Fruit fly (Drosophila melanogaster) whole organism, embryonic: ENCODE data around the gene CG6168.

Experiments
- Awh ChIP-seq: fragments of 200-800 bp; sonication (Bioruptor generic); IDR thresholded peaks from 2 replicates; pipeline ENCODE4, ENCODE4 v1.3.6; 2022; ENCODE audit warnings: missing biosample characterization, missing genetic modification characterization
- Bdp1 ChIP-seq: fragments of 200-800 bp; sonication (Bioruptor generic); optimal IDR thresholded peaks from 3 replicates; lab custom pipeline; 2016; ENCODE audit warnings: missing biosample characterization, missing genetic modification characterization
- Blimp-1 ChIP-seq: fragments of 200-800 bp; sonication (Bioruptor generic); optimal IDR thresholded peaks from 3 replicates; lab custom pipeline; 2018; ENCODE audit warnings: missing biosample characterization, missing genetic modification characterization, mild to moderate bottlenecking, moderate library complexity, missing genetic modification reagents
- CG10274 ChIP-seq: fragments of 200-800 bp; sonication (Bioruptor generic); optimal IDR thresholded peaks from 3 replicates; lab custom pipeline; 2017; ENCODE audit warnings: missing biosample characterization, mild to moderate bottlenecking, missing genetic modification characterization
- CG12104 ChIP-seq: fragments of 200-800 bp; sonication (Bioruptor generic); optimal IDR thresholded peaks from 3 replicates; lab custom pipeline; 2016; ENCODE audit warnings: missing biosample characterization, missing genetic modification characterization
- CG13296 ChIP-seq: fragments of 200-800 bp; sonication (Bioruptor generic); optimal IDR thresholded peaks from 3 replicates; lab custom pipeline; 2018; ENCODE audit warnings: missing biosample characterization, mild to moderate bottlenecking, missing genetic modification characterization
- CG1603 ChIP-seq: fragments of 200-800 bp; sonication (Bioruptor generic); optimal IDR thresholded peaks from 2 replicates; lab custom pipeline; 2019; ENCODE audit warnings: missing biosample characterization, mild to moderate bottlenecking, missing genetic modification characterization, moderate library complexity
- CG2120 ChIP-seq: fragments of 200-800 bp; sonication (Bioruptor generic); optimal IDR thresholded peaks from 3 replicates; lab custom pipeline; 2016; ENCODE audit warnings: missing biosample characterization, missing genetic modification characterization
- CG2129 ChIP-seq: fragments of 200-800 bp; sonication (Bioruptor generic); IDR thresholded peaks from 2 replicates; pipeline ENCODE4 v1.3.6; 2022; ENCODE audit warnings: missing biosample characterization, missing genetic modification characterization; ENCODE audit not compliant: partially characterized antibody
- CG31365 ChIP-seq: fragments of 200-800 bp; sonication (Bioruptor generic); optimal IDR thresholded peaks from 2 replicates; lab custom pipeline; 2018; ENCODE audit warnings: missing biosample characterization, mild to moderate bottlenecking, missing genetic modification characterization
- CG34422 ChIP-seq: fragments of 200-800 bp; sonication (Bioruptor generic); IDR thresholded peaks from 3 replicates; pipeline ENCODE4 v1.3.6; 2022; ENCODE audit warnings: missing biosample characterization, missing genetic modification characterization
- CG3726 ChIP-seq: fragments of 200-800 bp; sonication (Bioruptor generic); IDR thresholded peaks from 3 replicates; pipeline ENCODE4, ENCODE4 v1.3.6; 2022; ENCODE audit warnings: missing biosample characterization, missing genetic modification characterization
- CG7745 ChIP-seq: fragments of 200-800 bp; sonication (Bioruptor generic); optimal IDR thresholded peaks from 2 replicates; lab custom pipeline; 2018; ENCODE audit warnings: missing biosample characterization, mild to moderate bottlenecking, missing genetic modification characterization, moderate library complexity
- CG8765 ChIP-seq: fragments of 200-800 bp; sonication (Bioruptor generic); IDR thresholded peaks from 2 replicates; pipeline ENCODE4 v1.3.6; 2022; ENCODE audit warnings: missing biosample characterization, missing genetic modification characterization
- CG9727 ChIP-seq: fragments of 200-800 bp; sonication (Bioruptor generic); optimal IDR thresholded peaks from 3 replicates; lab custom pipeline; 2017; ENCODE audit warnings: missing biosample characterization, mild to moderate bottlenecking, missing genetic modification characterization
- CG9932 ChIP-seq: fragments of 200-800 bp; sonication (Bioruptor generic); IDR thresholded peaks from 2 replicates; pipeline ENCODE4 v1.3.6; 2022; ENCODE audit warnings: missing biosample characterization, missing genetic modification characterization
- Dip2 ChIP-seq: fragments of 200-800 bp; sonication (Bioruptor generic); IDR thresholded peaks from 2 replicates; pipeline ENCODE4 v1.3.6; 2022; ENCODE audit warnings: missing biosample characterization, missing genetic modification characterization
- Dll ChIP-seq: fragments of 200-800 bp; sonication (Bioruptor generic); IDR thresholded peaks from 4 replicates; pipeline ENCODE4 v1.3.6; 2022; ENCODE audit warnings: missing biosample characterization, missing genetic modification characterization; ENCODE audit not compliant: partially characterized antibody
- E2f1 ChIP-seq: fragments of 200-800 bp; sonication (Bioruptor generic); IDR thresholded peaks from 2 replicates; pipeline ENCODE4 v1.3.6; 2022; ENCODE audit warnings: missing biosample characterization, missing genetic modification characterization
- Fer1 ChIP-seq: fragments of 200-800 bp; sonication (Bioruptor generic); optimal IDR thresholded peaks from 2 replicates; lab custom pipeline; 2017; ENCODE audit warnings: missing biosample characterization, mild to moderate bottlenecking, missing genetic modification characterization
- GATAe ChIP-seq: fragments of 200-800 bp; sonication (Bioruptor generic); conservative IDR thresholded peaks from 2 replicates; pipeline ENCODE4 v1.3.6; 2022; ENCODE audit warnings: missing biosample characterization, missing genetic modification characterization
- HLH3B ChIP-seq: fragments of 200-800 bp; sonication (Bioruptor generic); IDR thresholded peaks from 2 replicates; pipeline ENCODE4 v1.3.6; 2022; ENCODE audit warnings: missing biosample characterization, missing genetic modification characterization
- Lhr ChIP-seq: fragments of 200-800 bp; sonication (Bioruptor generic); optimal IDR thresholded peaks from 3 replicates; lab custom pipeline; 2017; ENCODE audit warnings: mild to moderate bottlenecking, missing biosample characterization, missing genetic modification reagents, missing genetic modification characterization
- Lpt ChIP-seq: fragments of >200 bp; optimal IDR thresholded peaks from 2 replicates; lab custom pipeline; 2018; ENCODE audit warnings: missing biosample characterization, missing genetic modification characterization
- Mad ChIP-seq: fragments of 200-800 bp; sonication (Bioruptor generic); optimal IDR thresholded peaks from 2 replicates; lab custom pipeline; 2016; ENCODE audit warnings: missing biosample characterization, missing genetic modification characterization
- NC2β ChIP-seq: fragments of 200-800 bp; sonication (Bioruptor generic); optimal IDR thresholded peaks from 2 replicates; lab custom pipeline; 2016; ENCODE audit warnings: missing biosample characterization, missing genetic modification characterization
- Nf-YB ChIP-seq: fragments of 200-800 bp; sonication (Bioruptor generic); optimal IDR thresholded peaks from 3 replicates; lab custom pipeline; 2019; ENCODE audit warnings: missing biosample characterization, mild to moderate bottlenecking, missing genetic modification characterization, moderate library complexity
- Usf ChIP-seq: fragments of 200-800 bp; sonication (Bioruptor generic); optimal IDR thresholded peaks from 2 replicates; lab custom pipeline; 2017; ENCODE audit warnings: missing genotype, missing biosample characterization, missing genetic modification characterization
- ara ChIP-seq: fragments of 200-800 bp; sonication (Bioruptor generic); IDR thresholded peaks from 2 replicates; pipeline ENCODE4 v1.3.6; 2022; ENCODE audit warnings: missing biosample characterization, missing genetic modification characterization
- cad ChIP-seq: fragments of >200 bp; optimal IDR thresholded peaks from 2 replicates; lab custom pipeline; 2017; ENCODE audit warnings: missing biosample characterization, missing genetic modification characterization
- chinmo ChIP-seq: fragments of 200-800 bp; sonication (Bioruptor generic); IDR thresholded peaks from 4 replicates; pipeline ENCODE4 v1.3.6; 2022; ENCODE audit warnings: missing biosample characterization, missing genetic modification characterization; ENCODE audit not compliant: partially characterized antibody
- crol ChIP-seq: fragments of 200-800 bp; sonication (Bioruptor generic); IDR thresholded peaks from 2 replicates; pipeline ENCODE4 v1.3.6; 2022; ENCODE audit warnings: missing biosample characterization, missing genetic modification characterization
- dmrt99B ChIP-seq: fragments of 200-800 bp; sonication (Bioruptor generic); optimal IDR thresholded peaks from 2 replicates; lab custom pipeline; 2018; ENCODE audit warnings: missing biosample characterization, mild to moderate bottlenecking, missing genetic modification characterization, moderate library complexity
- ewg ChIP-seq: fragments of 200-800 bp; sonication (Bioruptor generic); optimal IDR thresholded peaks from 3 replicates; lab custom pipeline; 2017; ENCODE audit warnings: mild to moderate bottlenecking, missing biosample characterization, missing genetic modification reagents, missing genetic modification characterization
- eyg ChIP-seq: fragments of 200-800 bp; sonication (Bioruptor generic); optimal IDR thresholded peaks from 3 replicates; lab custom pipeline; 2016; ENCODE audit warnings: missing biosample characterization, missing genetic modification characterization
- fu2 ChIP-seq: fragments of 200-800 bp; sonication (Bioruptor generic); optimal IDR thresholded peaks from 2 replicates; lab custom pipeline; 2016; ENCODE audit warnings: missing biosample characterization, missing genetic modification characterization
- kah ChIP-seq: fragments of 200-800 bp; sonication (Bioruptor generic); optimal IDR thresholded peaks from 2 replicates; lab custom pipeline; 2018; ENCODE audit warnings: missing biosample characterization, mild to moderate bottlenecking, missing genetic modification characterization
- ken ChIP-seq: fragments of 200-800 bp; sonication (Bioruptor generic); IDR thresholded peaks from 3 replicates; pipeline ENCODE4 v1.3.6; 2022; ENCODE audit warnings: missing biosample characterization, missing genetic modification characterization
- kni ChIP-seq: fragments of 200-800 bp; sonication (Bioruptor generic); optimal IDR thresholded peaks from 3 replicates; lab custom pipeline; 2017; ENCODE audit warnings: mild to moderate bottlenecking, missing biosample characterization, missing genetic modification reagents, missing genetic modification characterization
- org-1 ChIP-seq: fragments of 200-800 bp; sonication (Bioruptor generic); optimal IDR thresholded peaks from 2 replicates; lab custom pipeline; 2017; ENCODE audit warnings: missing biosample characterization, missing genetic modification characterization
- peb ChIP-seq: fragments of 200-800 bp; sonication (Bioruptor generic); IDR thresholded peaks from 2 replicates; pipeline ENCODE4 v1.3.6; 2022; ENCODE audit warnings: missing biosample characterization, missing genetic modification characterization
- pho ChIP-seq: fragments of 200-800 bp; sonication (Bioruptor generic); optimal IDR thresholded peaks from 2 replicates; lab custom pipeline; 2016; ENCODE audit warnings: missing biosample characterization, missing genetic modification characterization
- schlank ChIP-seq: fragments of 200-800 bp; sonication (Bioruptor generic); optimal IDR thresholded peaks from 2 replicates; lab custom pipeline; 2018; ENCODE audit warnings: missing biosample characterization, mild to moderate bottlenecking, missing genetic modification characterization
- sens ChIP-seq: fragments of 200-800 bp; sonication (Bioruptor generic); peaks from one replicate; lab custom pipeline; 2016; ENCODE audit warnings: missing biosample characterization, missing genetic modification characterization
- stc ChIP-seq: fragments of 200-800 bp; sonication (Bioruptor generic); IDR thresholded peaks from 2 replicates; pipeline ENCODE4 v1.3.6; 2022; ENCODE audit warnings: missing biosample characterization, missing genetic modification characterization
- vnd ChIP-seq: fragments of 200-800 bp; sonication (Bioruptor generic); IDR thresholded peaks from 3 replicates; pipeline ENCODE4 v1.3.6; 2022; ENCODE audit warnings: missing biosample characterization, missing genetic modification characterization; ENCODE audit not compliant: partially characterized antibody
- zfh2 ChIP-seq: fragments of 200-800 bp; sonication (Bioruptor generic); optimal IDR thresholded peaks from 2 replicates; lab custom pipeline; 2016; ENCODE audit warnings: missing biosample characterization, missing genetic modification characterization

The CG6168 gene

dm6 chr3L:11308498-11308897, 13.0 kb downstream of the CG6168 start (continued):
- TF ChIP-seq CG34422 (GFP tag; lab: Robert Waterston, UW) (0 out of 3 replicates have a peak, but pooled peaks have one; percentile 38), CG31365 (tag; lab: Kevin White, UChicago) (no peak), CG7745 (peak; percentile 53), CG8765 (no peak), pho (no peak), sens (peak; percentile 44)

- TF ChIP-seq HLH3B (GFP tag; lab: Robert Waterston, UW) (no peak), Lpt (GFP tag; lab: Kevin White, UChicago) (no peak), vnd (GFP tag; lab: Robert Waterston, UW) (no peak), Awh (0 out of 2 replicates have a peak, but pooled peaks have one; percentile 24), ken (GFP tag; lab: Robert Waterston, UW) (peak; percentile 32; the same call in 1 of the 3 replicates), crol (GFP tag; lab: Robert Waterston, UW) (peak; percentile 57), Blimp-1 (GFP tag; lab: Kevin White, UChicago) (peak; percentile 84), chinmo (GFP tag; lab: Robert Waterston, UW) (0 out of 4 replicates have a peak, but pooled peaks have one; percentile 45), sens (peak; percentile 13), CG10274 (GFP tag; lab: Kevin White, UChicago) (peak; percentile 1), CG9932 (GFP tag; lab: Robert Waterston, UW) (peak; percentile 18; the same call in 1 of the 2 replicates), schlank (tag; lab: Kevin White, UChicago) (no peak), Dip2 (GFP tag; lab: Robert Waterston, UW) (no peak)
Measured at dm6 chr3L:11307032-11307356, 14.5 kb downstream of the CG6168 start.

dm6 chr3L:11306145-11307031, 15.1 kb downstream of the CG6168 start:
- no peak for TF ChIP-seq fu2
- TF ChIP-seq CG2129 (GFP tag; lab: Robert Waterston, UW), result no peak
- TF ChIP-seq Fer1, result no peak
- TF ChIP-seq dmrt99B (tag; lab: Kevin White, UChicago), result peak; percentile 35
- TF ChIP-seq NC2β (GFP tag; lab: Kevin White, UChicago), result no peak
- TF ChIP-seq ewg (GFP tag; lab: Kevin White, UChicago), result no peak
- no peak for TF ChIP-seq CG13296 (GFP tag; lab: Kevin White, UChicago)
- no peak for TF ChIP-seq Dll
- no peak for TF ChIP-seq CG1603 (tag; lab: Kevin White, UChicago)
- no peak for TF ChIP-seq ara (GFP tag; lab: Robert Waterston, UW)
- no peak for TF ChIP-seq GATAe (GFP tag; lab: Robert Waterston, UW)
- TF ChIP-seq Lhr (GFP tag; lab: Kevin White, UChicago), result no peak
- no peak for TF ChIP-seq Mad (GFP tag; lab: Kevin White, UChicago)
- no peak for TF ChIP-seq eyg
- TF ChIP-seq Bdp1 (GFP tag; lab: Kevin White, UChicago), result no peak
- no peak for TF ChIP-seq cad
- peak; percentile 65 for TF ChIP-seq CG9727 (GFP tag; lab: Kevin White, UChicago)
- TF ChIP-seq Nf-YB (GFP tag; lab: Kevin White, UChicago), result no peak
- no peak for TF ChIP-seq kah
- peak; percentile 10 for TF ChIP-seq CG2120 (GFP tag; lab: Kevin White, UChicago)
- no peak for TF ChIP-seq Usf
- no peak for TF ChIP-seq org-1 (GFP tag; lab: Kevin White, UChicago)
- no peak for TF ChIP-seq vnd (GFP tag; lab: Robert Waterston, UW)
- peak; percentile 58 for TF ChIP-seq kni (GFP tag; lab: Kevin White, UChicago)
- TF ChIP-seq peb (GFP tag; lab: Robert Waterston, UW), result no peak
- no peak for TF ChIP-seq CG3726 (GFP tag; lab: Robert Waterston, UW)
- TF ChIP-seq stc (GFP tag; lab: Robert Waterston, UW), result 0 out of 2 replicates have a peak, but pooled peaks have one; percentile 13
- TF ChIP-seq E2f1, result no peak
- TF ChIP-seq CG12104 (GFP tag; lab: Kevin White, UChicago), result peak; percentile 9
- no peak for TF ChIP-seq zfh2 (GFP tag; lab: Kevin White, UChicago)
